Fruit fly (Drosophila melanogaster) whole organism, embryonic: ENCODE measurements around the gene Alg12.
A peak's percentile ranks its signal among the peaks of the same experiment; 100 is the strongest.

Experiments
- CG10543 ChIP-seq: fragments of 200-800 bp; sonication (Bioruptor generic); optimal IDR thresholded peaks from 3 replicates; lab custom pipeline; 2017; ENCODE audit warnings: missing biosample characterization, mild to moderate bottlenecking, missing genetic modification characterization, moderate library complexity
- CG10979 ChIP-seq: fragments of 200-800 bp; sonication (Bioruptor generic); optimal IDR thresholded peaks from 2 replicates; lab custom pipeline; 2018; ENCODE audit warnings: missing biosample characterization, mild to moderate bottlenecking, missing genetic modification characterization, moderate library complexity
- CG12659 ChIP-seq: fragments of 200-800 bp; sonication (Bioruptor generic); optimal IDR thresholded peaks from 3 replicates; lab custom pipeline; 2017; ENCODE audit warnings: mild to moderate bottlenecking, missing biosample characterization, missing genetic modification reagents, missing genetic modification characterization
- CG13123 ChIP-seq: fragments of 200-800 bp; sonication (Bioruptor generic); optimal IDR thresholded peaks from 2 replicates; lab custom pipeline; 2016; ENCODE audit warnings: missing biosample characterization, missing genetic modification characterization
- CG15269 ChIP-seq: fragments of 200-800 bp; sonication (Bioruptor generic); optimal IDR thresholded peaks from 2 replicates; lab custom pipeline; 2018; ENCODE audit warnings: missing biosample characterization, mild to moderate bottlenecking, missing genetic modification characterization, moderate library complexity
- CG16779 ChIP-seq: fragments of 200-800 bp; sonication (Bioruptor generic); IDR thresholded peaks from 2 replicates; pipeline ENCODE4 v1.3.6; 2022; ENCODE audit warnings: missing biosample characterization, missing genetic modification characterization
- CG16863 ChIP-seq: fragments of 200-800 bp; sonication (Bioruptor generic); optimal IDR thresholded peaks from 3 replicates; lab custom pipeline; 2016; ENCODE audit warnings: missing biosample characterization, missing genetic modification characterization
- CG17359 ChIP-seq: fragments of 200-800 bp; sonication (Bioruptor generic); optimal IDR thresholded peaks from 3 replicates; lab custom pipeline; 2018; ENCODE audit warnings: missing biosample characterization, mild to moderate bottlenecking, missing genetic modification characterization, moderate library complexity
- CG18764 ChIP-seq: fragments of 200-800 bp; sonication (Bioruptor generic); optimal IDR thresholded peaks from 3 replicates; lab custom pipeline; 2016; ENCODE audit warnings: missing biosample characterization, missing genetic modification characterization
- CG2199 ChIP-seq: fragments of 200-800 bp; sonication (Bioruptor generic); IDR thresholded peaks from 3 replicates; pipeline ENCODE4 v1.3.6; 2022; ENCODE audit warnings: missing biosample characterization, missing genetic modification characterization
- CG2875 ChIP-seq: fragments of 200-800 bp; sonication (Bioruptor generic); optimal IDR thresholded peaks from 2 replicates; lab custom pipeline; 2017; ENCODE audit warnings: missing biosample characterization, mild to moderate bottlenecking, missing genetic modification characterization, missing genetic modification reagents
- CG32767 ChIP-seq: fragments of 200-800 bp; sonication (Bioruptor generic); IDR thresholded peaks from 2 replicates; pipeline ENCODE4 v1.3.6; 2022; ENCODE audit warnings: missing biosample characterization, missing genetic modification characterization
- CG34422 ChIP-seq: fragments of 200-800 bp; sonication (Bioruptor generic); IDR thresholded peaks from 3 replicates; pipeline ENCODE4 v1.3.6; 2022; ENCODE audit warnings: missing biosample characterization, missing genetic modification characterization
- CG4328 ChIP-seq: fragments of 200-800 bp; sonication (Bioruptor generic); optimal IDR thresholded peaks from 3 replicates; lab custom pipeline; 2017; ENCODE audit warnings: missing biosample characterization, missing genetic modification reagents, missing genetic modification characterization
- CG4404 ChIP-seq: fragments of 200-800 bp; sonication (Bioruptor generic); IDR thresholded peaks from 2 replicates; pipeline ENCODE4 v1.3.6; 2022; ENCODE audit warnings: missing biosample characterization, missing genetic modification characterization
- CG4730 ChIP-seq: fragments of 200-800 bp; sonication (Bioruptor generic); IDR thresholded peaks from 2 replicates; pipeline ENCODE4 v1.3.6; 2022; ENCODE audit warnings: missing biosample characterization, missing genetic modification characterization
- CG8478 ChIP-seq: fragments of >200 bp; optimal IDR thresholded peaks from 2 replicates; lab custom pipeline; 2018
- CG9797 ChIP-seq: fragments of 200-800 bp; sonication (Bioruptor generic); optimal IDR thresholded peaks from 3 replicates; lab custom pipeline; 2018; ENCODE audit warnings: missing biosample characterization, mild to moderate bottlenecking, missing genetic modification characterization
- Dbx ChIP-seq: fragments of 200-800 bp; sonication (Bioruptor generic); IDR thresholded peaks from 3 replicates; pipeline ENCODE4 v1.3.6; 2022; ENCODE audit warnings: missing biosample characterization, missing genetic modification characterization
- Gsc ChIP-seq: fragments of 200-800 bp; sonication (Bioruptor generic); IDR thresholded peaks from 2 replicates; pipeline ENCODE4 v1.3.6; 2022; ENCODE audit warnings: missing biosample characterization, missing genetic modification characterization
- HLH3B ChIP-seq: fragments of 200-800 bp; sonication (Bioruptor generic); IDR thresholded peaks from 2 replicates; pipeline ENCODE4 v1.3.6; 2022; ENCODE audit warnings: missing biosample characterization, missing genetic modification characterization
- HmgD ChIP-seq: fragments of 200-800 bp; sonication (Bioruptor generic); optimal IDR thresholded peaks from 3 replicates; lab custom pipeline; 2016; ENCODE audit warnings: missing biosample characterization, missing genetic modification characterization
- Hr78 ChIP-seq, 2 experiments: fragments of 200-800 bp in 1 of 2; fragments of >200 bp in 1 of 2; sonication (Bioruptor generic) in 1 of 2; optimal IDR thresholded peaks; 2 replicates each; lab custom pipeline; 2017 to 2019; ENCODE audit warnings: missing biosample characterization in 2 of 2, missing genetic modification characterization in 2 of 2, mild to moderate bottlenecking in 1 of 2, moderate library complexity in 1 of 2
- Med ChIP-seq: fragments of 200-800 bp; sonication (Bioruptor generic); peaks from one replicate; lab custom pipeline; 2016; ENCODE audit warnings: missing biosample characterization, missing genetic modification characterization, mild to moderate bottlenecking, inconsistent platforms, moderate library complexity
- Neu2 ChIP-seq: fragments of 200-800 bp; sonication (Bioruptor generic); optimal IDR thresholded peaks from 3 replicates; lab custom pipeline; 2016; ENCODE audit warnings: missing biosample characterization, missing genetic modification characterization, borderline replicate concordance
- Nf-YA ChIP-seq: fragments of 200-800 bp; sonication (Bioruptor generic); IDR thresholded peaks from 2 replicates; pipeline ENCODE4 v1.3.6; 2022; ENCODE audit warnings: missing biosample characterization, missing genetic modification characterization
- Sin3A ChIP-seq: fragments of >200 bp; optimal IDR thresholded peaks from 2 replicates; lab custom pipeline; 2018
- ash1 ChIP-seq: fragments of 200-800 bp; sonication (Bioruptor generic); optimal IDR thresholded peaks from 2 replicates; lab custom pipeline; 2018; ENCODE audit warnings: missing biosample characterization, mild to moderate bottlenecking, missing genetic modification characterization
- br ChIP-seq: fragments of >200 bp; optimal IDR thresholded peaks from 2 replicates; lab custom pipeline; 2017
- cad ChIP-seq: fragments of >200 bp; optimal IDR thresholded peaks from 2 replicates; lab custom pipeline; 2017; ENCODE audit warnings: missing biosample characterization, missing genetic modification characterization
- chinmo ChIP-seq: fragments of 200-800 bp; sonication (Bioruptor generic); IDR thresholded peaks from 4 replicates; pipeline ENCODE4 v1.3.6; 2022; ENCODE audit warnings: missing biosample characterization, missing genetic modification characterization; ENCODE audit not compliant: partially characterized antibody
- danr ChIP-seq: fragments of 200-800 bp; sonication (Bioruptor generic); IDR thresholded peaks from 2 replicates; pipeline ENCODE4 v1.3.6; 2022; ENCODE audit warnings: missing biosample characterization, missing genetic modification characterization
- emc ChIP-seq: fragments of 200-800 bp; sonication (Bioruptor generic); optimal IDR thresholded peaks from 2 replicates; lab custom pipeline; 2016; ENCODE audit warnings: missing biosample characterization, missing genetic modification characterization
- ewg ChIP-seq: fragments of 200-800 bp; sonication (Bioruptor generic); optimal IDR thresholded peaks from 3 replicates; lab custom pipeline; 2017; ENCODE audit warnings: mild to moderate bottlenecking, missing biosample characterization, missing genetic modification reagents, missing genetic modification characterization
- insv ChIP-seq, 2 experiments: fragments of 200-800 bp; sonication (Bioruptor generic); optimal IDR thresholded peaks; 3 replicates each; lab custom pipeline; 2016 to 2018; ENCODE audit warnings: missing biosample characterization in 2 of 2, missing genetic modification characterization in 2 of 2
- jumu ChIP-seq: fragments of 200-800 bp; sonication (Bioruptor generic); optimal IDR thresholded peaks from 3 replicates; lab custom pipeline; 2016; ENCODE audit warnings: missing biosample characterization, missing genetic modification characterization
- klu ChIP-seq: fragments of 200-800 bp; sonication (Bioruptor generic); IDR thresholded peaks from 2 replicates; pipeline ENCODE4 v1.3.6; 2022; ENCODE audit warnings: missing biosample characterization, missing genetic modification characterization
- mirr ChIP-seq: fragments of 200-800 bp; sonication (Bioruptor generic); optimal IDR thresholded peaks from 3 replicates; lab custom pipeline; 2018; ENCODE audit warnings: missing biosample characterization, mild to moderate bottlenecking, missing genetic modification characterization
- mld ChIP-seq: fragments of 200-800 bp; sonication (Bioruptor generic); IDR thresholded peaks from 3 replicates; pipeline ENCODE4 v1.3.6; 2022; ENCODE audit warnings: missing biosample characterization, missing genetic modification characterization; ENCODE audit not compliant: partially characterized antibody
- nerfin-1 ChIP-seq: fragments of 200-800 bp; sonication (Bioruptor generic); optimal IDR thresholded peaks from 3 replicates; lab custom pipeline; 2019; ENCODE audit warnings: missing biosample characterization, mild to moderate bottlenecking, missing genetic modification characterization, moderate library complexity
- pzg ChIP-seq: fragments of 200-800 bp; sonication (Bioruptor generic); optimal IDR thresholded peaks from 3 replicates; lab custom pipeline; 2018; ENCODE audit warnings: missing biosample characterization, mild to moderate bottlenecking, missing genetic modification characterization, moderate library complexity
- ranshi ChIP-seq: fragments of 200-800 bp; sonication (Bioruptor generic); IDR thresholded peaks from 2 replicates; pipeline ENCODE4 v1.3.6; 2022; ENCODE audit warnings: missing biosample characterization, missing genetic modification characterization
- sens ChIP-seq: fragments of 200-800 bp; sonication (Bioruptor generic); peaks from one replicate; lab custom pipeline; 2016; ENCODE audit warnings: missing biosample characterization, missing genetic modification characterization
- sim ChIP-seq: fragments of 200-800 bp; sonication (Bioruptor generic); IDR thresholded peaks from 2 replicates; pipeline ENCODE4 v1.3.6; 2022; ENCODE audit warnings: missing biosample characterization, missing genetic modification characterization
- sna ChIP-seq: fragments of 200-800 bp; sonication (Bioruptor generic); IDR thresholded peaks from 2 replicates; pipeline ENCODE4 v1.3.6; 2022; ENCODE audit warnings: missing biosample characterization, missing genetic modification characterization; ENCODE audit not compliant: partially characterized antibody
- twi ChIP-seq: fragments of 200-800 bp; optimal IDR thresholded peaks from 2 replicates; lab custom pipeline; 2019; ENCODE audit warnings: missing biosample characterization, mild to moderate bottlenecking, missing genetic modification characterization, moderate library complexity

The Alg12 gene

dm6 chr3R:9730784-9731183, 25.5 kb upstream of the Alg12 start, which contains the start of gene FoxP (continued):
- TF ChIP-seq CG4730 (GFP tag; lab: Robert Waterston, UW), result no peak
- TF ChIP-seq, all 482 proteins: peak for 9

- TF ChIP-seq Med, result peak; percentile 50
- no peak for TF ChIP-seq Nf-YA
- 0 out of 3 replicates have a peak, but pooled peaks have one; percentile 45 for TF ChIP-seq CG2199 (GFP tag; lab: Robert Waterston, UW)
- no peak for TF ChIP-seq CG10543 (GFP tag; lab: Kevin White, UChicago)
- peak; percentile 20 for TF ChIP-seq twi (tag; lab: Kevin White, UChicago)
Observed at dm6 chr3R:9733150-9733549, 23.1 kb upstream of the Alg12 start, which contains the start of gene alphaTub85E. alphaTub85E (minus strand) TSS chr3R:9733250.

dm6 chr3R:9735151-9735550, 21.1 kb upstream of the Alg12 start:
- TF ChIP-seq Med (peak; percentile 58), sens (GFP tag; lab: Kevin White, UChicago) (peak; percentile 26), CG18764 (GFP tag; lab: Kevin White, UChicago) (no peak)

- no peak for TF ChIP-seq klu (GFP tag; lab: Robert Waterston, UW)
- 0 out of 2 replicates have a peak, but pooled peaks have one; percentile 13 for TF ChIP-seq sna
- TF ChIP-seq Nf-YA, result no peak
- TF ChIP-seq HmgD (GFP tag; lab: Kevin White, UChicago), result no peak
- no peak for TF ChIP-seq Sin3A
- TF ChIP-seq mirr (GFP tag; lab: Kevin White, UChicago), result no peak
- peak; percentile 82 for TF ChIP-seq ewg
- TF ChIP-seq CG16863 (GFP tag; lab: Kevin White, UChicago), result no peak
- TF ChIP-seq Neu2 (GFP tag; lab: Kevin White, UChicago), result no peak
- no peak for TF ChIP-seq CG16779 (GFP tag; lab: Robert Waterston, UW)
- TF ChIP-seq nerfin-1, result peak; percentile 96
- no peak for TF ChIP-seq CG9797
- no peak for TF ChIP-seq CG2875
- TF ChIP-seq insv (GFP tag; optimal IDR thresholded peaks at IDR 0.05; lab: Kevin White, UChicago), result no peak
- no peak for TF ChIP-seq Dbx
- no peak for TF ChIP-seq ash1 (GFP tag; lab: Kevin White, UChicago)
- TF ChIP-seq mld (GFP tag; lab: Robert Waterston, UW), result 0 out of 3 replicates have a peak, but pooled peaks have one; percentile 4
- TF ChIP-seq jumu, result no peak
- no peak for TF ChIP-seq danr
- TF ChIP-seq Gsc, result no peak
- peak in 1 of 2 experiments; percentile 29 for TF ChIP-seq Hr78 (GFP tag; optimal IDR thresholded peaks at IDR 0.05; lab: Kevin White, UChicago)
- TF ChIP-seq chinmo (GFP tag; lab: Robert Waterston, UW), result 0 out of 4 replicates have a peak, but pooled peaks have one; percentile 45
- TF ChIP-seq CG4328 (GFP tag; lab: Kevin White, UChicago), result no peak
- TF ChIP-seq emc (GFP tag; lab: Kevin White, UChicago), result no peak
- no peak for TF ChIP-seq CG17359 (tag; lab: Kevin White, UChicago)
- TF ChIP-seq CG32767 (GFP tag; lab: Robert Waterston, UW), result no peak
- TF ChIP-seq HLH3B (GFP tag; lab: Robert Waterston, UW), result 0 out of 2 replicates have a peak, but pooled peaks have one; percentile 28
- TF ChIP-seq CG4404 (GFP tag; lab: Robert Waterston, UW), result no peak
- TF ChIP-seq cad (GFP tag; lab: Kevin White, UChicago), result no peak
- TF ChIP-seq sim, result no peak
- no peak for TF ChIP-seq CG10979 (tag; lab: Kevin White, UChicago)
- no peak for TF ChIP-seq CG15269 (tag; lab: Kevin White, UChicago)
- no peak for TF ChIP-seq CG8478 (lab: Kevin White, UChicago)
- TF ChIP-seq pzg (GFP tag; lab: Kevin White, UChicago), result no peak
- TF ChIP-seq br (lab: Kevin White, UChicago), result no peak
- no peak for TF ChIP-seq CG12659 (GFP tag; lab: Kevin White, UChicago)
- no peak for TF ChIP-seq CG34422 (GFP tag; lab: Robert Waterston, UW)
- TF ChIP-seq CG13123, result no peak
- TF ChIP-seq twi (tag; lab: Kevin White, UChicago), result no peak
- no peak for TF ChIP-seq ranshi
Observed at dm6 chr3R:9739793-9740192, 16.5 kb upstream of the Alg12 start, which contains the start of gene side-VII. side-VII (minus strand) TSS chr3R:9739979.
